Fruit fly (Drosophila melanogaster) Kc167 (cell line): ENCODE data around the gene Arpc3A.

ENCODE experiments used
- Myc ChIP-seq: fragments of >200 bp; optimal IDR thresholded peaks from 2 replicates; lab custom pipeline; 2017; ENCODE audit warnings: missing external identifiers
- insv ChIP-seq: fragments of >200 bp; optimal IDR thresholded peaks from 3 replicates; lab custom pipeline; 2018; ENCODE audit warnings: missing external identifiers
- psq ChIP-seq: fragments of >200 bp; optimal IDR thresholded peaks from 2 replicates; lab custom pipeline; 2017; ENCODE audit warnings: missing external identifiers

DNA sequence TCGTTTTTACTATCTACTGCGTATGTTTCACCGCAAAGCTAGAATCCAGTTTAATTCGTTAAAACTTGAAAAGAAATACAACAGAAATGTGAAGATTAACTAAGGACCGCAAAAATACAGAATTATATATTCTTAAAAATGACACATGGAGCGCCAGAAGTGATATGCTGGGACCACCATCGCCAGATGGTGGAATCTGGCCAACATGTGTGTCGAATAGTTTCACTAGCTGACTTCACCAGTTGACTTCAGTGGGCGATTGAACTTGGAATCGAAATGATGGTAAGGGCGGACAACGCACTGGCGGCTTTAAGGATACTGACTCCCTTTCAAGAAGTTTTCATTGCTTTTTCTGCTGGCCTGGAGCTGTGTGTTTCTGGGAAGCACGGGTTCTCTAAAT is 32.4 kb upstream of the Arpc3A start, which contains the start of gene CG9593:
- TF ChIP-seq insv (lab: Kevin White, UChicago) (no peak), Myc (lab: Kevin White, UChicago) (no peak), psq (lab: Kevin White, UChicago) (no peak)
